Worm (Caenorhabditis elegans) whole organism, mixed stage, embryonic: ENCODE data around the gene C17C3.11.

Experiments
- ceh-83 ChIP-seq: fragments of 200-800 bp; sonication (Bioruptor generic); optimal IDR thresholded peaks from 2 replicates; lab custom pipeline; 2018; ENCODE audit warnings: mild to moderate bottlenecking, missing genetic modification characterization, missing compliant biosample characterization
- elt-1 ChIP-seq: sonication (generic microtip); optimal IDR thresholded peaks from 2 replicates; lab custom pipeline; 2017; ENCODE audit warnings: missing genetic modification characterization, mild to moderate bottlenecking, missing compliant biosample characterization, antibody characterized with exemption, moderate library complexity, borderline replicate concordance; ENCODE audit not compliant: insufficient read depth
- lin-32 ChIP-seq: fragments of 200-800 bp; sonication (Bioruptor generic); optimal IDR thresholded peaks from 2 replicates; lab custom pipeline; 2018; ENCODE audit warnings: mild to moderate bottlenecking, missing genetic modification characterization, missing compliant biosample characterization
- nhr-12 ChIP-seq: fragments of 150-350 bp; optimal IDR thresholded peaks from 2 replicates; lab custom pipeline; 2014; ENCODE audit warnings: missing biosample characterization, missing genetic modification characterization
- nhr-237 ChIP-seq: fragments of 150-350 bp; optimal IDR thresholded peaks from 2 replicates; lab custom pipeline; 2014; ENCODE audit warnings: missing biosample characterization, missing genetic modification characterization
- nhr-28 ChIP-seq: fragments of 150-350 bp; optimal IDR thresholded peaks from 2 replicates; lab custom pipeline; 2014; ENCODE audit warnings: missing biosample characterization, missing genetic modification characterization
- sem-2 ChIP-seq: fragments of 200-800 bp; sonication (Bioruptor generic); optimal IDR thresholded peaks from 2 replicates; lab custom pipeline; 2018; ENCODE audit warnings: mild to moderate bottlenecking, missing genetic modification characterization, missing compliant biosample characterization
- snpc-4 ChIP-seq: fragments of 150-350 bp; optimal IDR thresholded peaks from 2 replicates; lab custom pipeline; 2014; ENCODE audit warnings: missing biosample characterization, missing genetic modification characterization
- sptf-1 ChIP-seq: sonication (generic microtip); optimal IDR thresholded peaks from 2 replicates; lab custom pipeline; 2017; ENCODE audit warnings: mild to moderate bottlenecking, missing genetic modification characterization, moderate library complexity, missing compliant biosample characterization
- unc-120 ChIP-seq: sonication (generic microtip); optimal IDR thresholded peaks from 2 replicates; lab custom pipeline; 2017; ENCODE audit warnings: missing genetic modification characterization, missing compliant biosample characterization; ENCODE audit not compliant: poor library complexity, severe bottlenecking
- unc-39 ChIP-seq: fragments of 150-350 bp; optimal IDR thresholded peaks from 2 replicates; lab custom pipeline; 2014; ENCODE audit warnings: missing biosample characterization, missing genetic modification characterization
- unc-62 ChIP-seq: fragments of 150-350 bp; optimal IDR thresholded peaks from 2 replicates; lab custom pipeline; 2014; ENCODE audit warnings: missing biosample characterization, missing genetic modification reagents, missing genetic modification characterization
- ztf-11 ChIP-seq: fragments of 150-350 bp; optimal IDR thresholded peaks from 2 replicates; lab custom pipeline; 2014; ENCODE audit warnings: missing biosample characterization, missing genetic modification characterization

ce11 chrII:5554788-5555187, 17.2 kb downstream of the C17C3.11 start:
- TF ChIP-seq unc-120 (tag; lab: Kevin White, UChicago) (no peak), nhr-237 (tag; lab: Kevin White, UChicago) (no peak), nhr-28 (tag; lab: Kevin White, UChicago) (no peak), unc-39 (tag; lab: Kevin White, UChicago) (no peak), unc-62 (GFP tag; lab: Kevin White, UChicago) (no peak), elt-1 (tag; lab: Kevin White, UChicago) (no peak), sem-2 (GFP tag; lab: Kevin White, UChicago) (no peak), snpc-4 (tag; lab: Kevin White, UChicago) (no peak), sptf-1 (no peak), nhr-12 (no peak), ceh-83 (GFP tag; lab: Kevin White, UChicago) (no peak), lin-32 (no peak), ztf-11 (tag; lab: Kevin White, UChicago) (no peak)
